Fruit fly (Drosophila melanogaster) whole organism, embryonic: ENCODE data around the gene Dcps.

Experiments
- ATbp ChIP-seq: fragments of 200-800 bp; sonication (Bioruptor generic); optimal IDR thresholded peaks from 2 replicates; lab custom pipeline; 2017; ENCODE audit warnings: missing biosample characterization, mild to moderate bottlenecking, missing genetic modification characterization, missing genetic modification reagents
- Atf6 ChIP-seq: fragments of 200-800 bp; sonication (Bioruptor generic); IDR thresholded peaks from 2 replicates; pipeline ENCODE4 v1.3.6; 2022; ENCODE audit warnings: missing biosample characterization, missing genetic modification characterization
- Bgb ChIP-seq: fragments of 200-800 bp; sonication (Bioruptor generic); IDR thresholded peaks from 2 replicates; pipeline ENCODE4 v1.3.6; 2022; ENCODE audit warnings: missing biosample characterization, missing genetic modification characterization; ENCODE audit not compliant: partially characterized antibody
- CG10321 ChIP-seq: fragments of 200-800 bp; sonication (Bioruptor generic); IDR thresholded peaks from 2 replicates; pipeline ENCODE4 v1.3.6; 2022; ENCODE audit warnings: missing biosample characterization, missing genetic modification characterization
- CG10979 ChIP-seq: fragments of 200-800 bp; sonication (Bioruptor generic); optimal IDR thresholded peaks from 2 replicates; lab custom pipeline; 2018; ENCODE audit warnings: missing biosample characterization, mild to moderate bottlenecking, missing genetic modification characterization, moderate library complexity
- CG11247 ChIP-seq: fragments of 200-800 bp; sonication (Bioruptor generic); IDR thresholded peaks from 2 replicates; pipeline ENCODE4 v1.3.6; 2022; ENCODE audit warnings: missing biosample characterization, missing genetic modification characterization
- CG11504 ChIP-seq: fragments of 200-800 bp; sonication (Bioruptor generic); optimal IDR thresholded peaks from 3 replicates; lab custom pipeline; 2019; ENCODE audit warnings: missing biosample characterization, mild to moderate bottlenecking, missing genetic modification characterization, moderate library complexity
- CG11696 ChIP-seq: fragments of 200-800 bp; sonication (Bioruptor generic); IDR thresholded peaks from 2 replicates; pipeline ENCODE4 v1.3.6; 2022; ENCODE audit warnings: missing biosample characterization, missing genetic modification characterization
- CG11723 ChIP-seq: fragments of 200-800 bp; sonication (Bioruptor generic); optimal IDR thresholded peaks from 2 replicates; lab custom pipeline; 2017; ENCODE audit warnings: missing biosample characterization, mild to moderate bottlenecking, missing genetic modification characterization
- CG12299 ChIP-seq: fragments of 200-800 bp; sonication (Bioruptor generic); optimal IDR thresholded peaks from 2 replicates; lab custom pipeline; 2018; ENCODE audit warnings: missing biosample characterization, mild to moderate bottlenecking, missing genetic modification characterization
- CG1233 ChIP-seq: fragments of 200-800 bp; sonication (Bioruptor generic); optimal IDR thresholded peaks from 4 replicates; lab custom pipeline; 2018; ENCODE audit warnings: missing biosample characterization, mild to moderate bottlenecking, missing genetic modification characterization
- CG13624 ChIP-seq: fragments of 200-800 bp; sonication (Bioruptor generic); optimal IDR thresholded peaks from 2 replicates; lab custom pipeline; 2016; ENCODE audit warnings: missing biosample characterization, missing genetic modification characterization
- CG15479 ChIP-seq: fragments of 200-800 bp; sonication (Bioruptor generic); optimal IDR thresholded peaks from 3 replicates; lab custom pipeline; 2019; ENCODE audit warnings: missing biosample characterization, mild to moderate bottlenecking, missing genetic modification characterization, moderate library complexity
- CG16779 ChIP-seq: fragments of 200-800 bp; sonication (Bioruptor generic); IDR thresholded peaks from 2 replicates; pipeline ENCODE4 v1.3.6; 2022; ENCODE audit warnings: missing biosample characterization, missing genetic modification characterization
- CG17612 ChIP-seq: fragments of 200-800 bp; sonication (Bioruptor generic); IDR thresholded peaks from 2 replicates; pipeline ENCODE4 v1.3.6; 2022; ENCODE audit warnings: missing biosample characterization, missing genetic modification characterization
- CG18262 ChIP-seq: fragments of 200-800 bp; optimal IDR thresholded peaks from 3 replicates; lab custom pipeline; 2019; ENCODE audit warnings: missing biosample characterization, mild to moderate bottlenecking, missing genetic modification characterization, moderate library complexity
- CG18764 ChIP-seq: fragments of 200-800 bp; sonication (Bioruptor generic); optimal IDR thresholded peaks from 3 replicates; lab custom pipeline; 2016; ENCODE audit warnings: missing biosample characterization, missing genetic modification characterization
- CG2199 ChIP-seq: fragments of 200-800 bp; sonication (Bioruptor generic); IDR thresholded peaks from 3 replicates; pipeline ENCODE4 v1.3.6; 2022; ENCODE audit warnings: missing biosample characterization, missing genetic modification characterization
- CG2889 ChIP-seq: fragments of 200-800 bp; sonication (Bioruptor generic); IDR thresholded peaks from 3 replicates; pipeline ENCODE4 v1.3.6; 2022; ENCODE audit warnings: missing biosample characterization, missing genetic modification characterization
- CG4820 ChIP-seq: fragments of 200-800 bp; sonication (Bioruptor generic); optimal IDR thresholded peaks from 3 replicates; lab custom pipeline; 2016; ENCODE audit warnings: missing biosample characterization, missing genetic modification characterization
- CG6689 ChIP-seq: fragments of 200-800 bp; sonication (Bioruptor generic); IDR thresholded peaks from 2 replicates; pipeline ENCODE4 v1.3.6; 2022; ENCODE audit warnings: missing biosample characterization, missing genetic modification characterization
- CG7372 ChIP-seq: fragments of 200-800 bp; sonication (Bioruptor generic); IDR thresholded peaks from 2 replicates; pipeline ENCODE4 v1.3.6; 2022; ENCODE audit warnings: missing biosample characterization, missing genetic modification characterization
- CG9727 ChIP-seq: fragments of 200-800 bp; sonication (Bioruptor generic); optimal IDR thresholded peaks from 3 replicates; lab custom pipeline; 2017; ENCODE audit warnings: missing biosample characterization, mild to moderate bottlenecking, missing genetic modification characterization
- CHES-1-like ChIP-seq: fragments of 200-800 bp; sonication (Bioruptor generic); optimal IDR thresholded peaks from 2 replicates; lab custom pipeline; 2016; ENCODE audit warnings: missing biosample characterization, missing genetic modification characterization
- HmgZ ChIP-seq: fragments of 200-800 bp; sonication (Bioruptor generic); optimal IDR thresholded peaks from 2 replicates; lab custom pipeline; 2018; ENCODE audit warnings: missing biosample characterization, mild to moderate bottlenecking, missing genetic modification characterization
- Jarid2 ChIP-seq: fragments of 200-800 bp; sonication (Bioruptor generic); optimal IDR thresholded peaks from 3 replicates; lab custom pipeline; 2017; ENCODE audit warnings: mild to moderate bottlenecking, missing biosample characterization, missing genetic modification reagents, missing genetic modification characterization
- Lpt ChIP-seq: fragments of >200 bp; optimal IDR thresholded peaks from 2 replicates; lab custom pipeline; 2018; ENCODE audit warnings: missing biosample characterization, missing genetic modification characterization
- NC2β ChIP-seq: fragments of 200-800 bp; sonication (Bioruptor generic); optimal IDR thresholded peaks from 2 replicates; lab custom pipeline; 2016; ENCODE audit warnings: missing biosample characterization, missing genetic modification characterization
- NFAT ChIP-seq: fragments of 200-800 bp; sonication (Bioruptor generic); IDR thresholded peaks from 2 replicates; pipeline ENCODE4 v1.3.6; 2022; ENCODE audit warnings: missing biosample characterization, missing genetic modification characterization
- Oaz ChIP-seq: fragments of 200-800 bp; sonication (Bioruptor generic); IDR thresholded peaks from 2 replicates; pipeline ENCODE4 v1.3.6; 2022; ENCODE audit warnings: missing biosample characterization, missing genetic modification characterization
- Poxn ChIP-seq: fragments of 200-800 bp; sonication (Bioruptor generic); IDR thresholded peaks from 2 replicates; pipeline ENCODE4 v1.3.6; 2022; ENCODE audit warnings: missing biosample characterization, missing genetic modification characterization
- Sin3A ChIP-seq: fragments of >200 bp; optimal IDR thresholded peaks from 2 replicates; lab custom pipeline; 2018
- Sry-δ ChIP-seq: fragments of 200-800 bp; sonication (Bioruptor generic); optimal IDR thresholded peaks from 2 replicates; lab custom pipeline; 2016; ENCODE audit warnings: missing biosample characterization, missing genetic modification characterization
- Xrp1 ChIP-seq: fragments of 200-800 bp; sonication (Bioruptor generic); IDR thresholded peaks from 2 replicates; pipeline ENCODE4 v1.3.6; 2022; ENCODE audit warnings: missing biosample characterization, missing genetic modification characterization
- ac ChIP-seq: fragments of 200-800 bp; sonication (Bioruptor generic); optimal IDR thresholded peaks from 3 replicates; lab custom pipeline; 2017; ENCODE audit warnings: missing biosample characterization, mild to moderate bottlenecking, missing genetic modification characterization
- ato ChIP-seq: fragments of 200-800 bp; sonication (Bioruptor generic); IDR thresholded peaks from 2 replicates; pipeline ENCODE4 v1.3.6; 2022; ENCODE audit warnings: missing biosample characterization, missing genetic modification characterization; ENCODE audit not compliant: partially characterized antibody
- esg ChIP-seq: fragments of 200-800 bp; sonication (Bioruptor generic); conservative IDR thresholded peaks from 2 replicates; pipeline ENCODE4 v1.3.6; 2022; ENCODE audit warnings: missing biosample characterization, missing genetic modification characterization
- eyg ChIP-seq: fragments of 200-800 bp; sonication (Bioruptor generic); optimal IDR thresholded peaks from 3 replicates; lab custom pipeline; 2016; ENCODE audit warnings: missing biosample characterization, missing genetic modification characterization
- fd102C ChIP-seq: fragments of 200-800 bp; sonication (Bioruptor generic); optimal IDR thresholded peaks from 2 replicates; lab custom pipeline; 2018; ENCODE audit warnings: missing biosample characterization, mild to moderate bottlenecking, missing genetic modification characterization, moderate library complexity
- fd64A ChIP-seq: fragments of 200-800 bp; sonication (Bioruptor generic); optimal IDR thresholded peaks from 3 replicates; lab custom pipeline; 2018; ENCODE audit warnings: missing biosample characterization, mild to moderate bottlenecking, missing genetic modification characterization
- fru ChIP-seq: fragments of >200 bp; optimal IDR thresholded peaks from 2 replicates; lab custom pipeline; 2017
- gce ChIP-seq: fragments of 200-800 bp; sonication (Bioruptor generic); IDR thresholded peaks from 3 replicates; pipeline ENCODE4 v1.3.6; 2022; ENCODE audit warnings: missing biosample characterization, missing genetic modification characterization
- gt ChIP-seq: fragments of 200-800 bp; sonication (Bioruptor generic); IDR thresholded peaks from 2 replicates; pipeline ENCODE4 v1.3.6; 2022; ENCODE audit warnings: missing biosample characterization, missing genetic modification characterization
- ind ChIP-seq: fragments of 200-800 bp; sonication (Bioruptor generic); optimal IDR thresholded peaks from 3 replicates; lab custom pipeline; 2016; ENCODE audit warnings: missing biosample characterization, missing genetic modification characterization
- row ChIP-seq: fragments of 200-800 bp; sonication (Bioruptor generic); IDR thresholded peaks from 3 replicates; pipeline ENCODE4 v1.3.6; 2022; ENCODE audit warnings: missing biosample characterization, missing genetic modification characterization
- sisA ChIP-seq: fragments of 200-800 bp; sonication (Bioruptor generic); IDR thresholded peaks from 2 replicates; pipeline ENCODE4 v1.3.6; 2022; ENCODE audit warnings: missing biosample characterization, missing genetic modification characterization
- slbo ChIP-seq: fragments of 200-800 bp; sonication (Bioruptor generic); IDR thresholded peaks from 2 replicates; pipeline ENCODE4 v1.3.6; 2022; ENCODE audit warnings: missing biosample characterization, missing genetic modification characterization
- slp2 ChIP-seq: fragments of 200-800 bp; sonication (Bioruptor generic); optimal IDR thresholded peaks from 2 replicates; lab custom pipeline; 2016; ENCODE audit warnings: missing biosample characterization, missing genetic modification characterization
- stc ChIP-seq: fragments of 200-800 bp; sonication (Bioruptor generic); IDR thresholded peaks from 2 replicates; pipeline ENCODE4 v1.3.6; 2022; ENCODE audit warnings: missing biosample characterization, missing genetic modification characterization
- toy ChIP-seq: fragments of 200-800 bp; sonication (Bioruptor generic); IDR thresholded peaks from 2 replicates; pipeline ENCODE4 v1.3.6; 2022; ENCODE audit warnings: missing biosample characterization, missing genetic modification characterization
- ttk ChIP-seq: fragments of 200-800 bp; sonication (Bioruptor generic); IDR thresholded peaks from 2 replicates; pipeline ENCODE4 v2.1.2; 2022; ENCODE audit warnings: missing biosample characterization, missing genetic modification characterization
- vvl ChIP-seq: fragments of 200-800 bp; sonication (Bioruptor generic); IDR thresholded peaks from 2 replicates; pipeline ENCODE4 v1.3.6; 2022; ENCODE audit warnings: missing biosample characterization, missing genetic modification characterization
- wdn ChIP-seq: fragments of 200-800 bp; sonication (Bioruptor generic); IDR thresholded peaks from 2 replicates; pipeline ENCODE4 v1.3.6; 2022; ENCODE audit warnings: missing biosample characterization, missing genetic modification characterization

Dcps gene

dm6 chr3R:5791497-5791896 is 36.9 kb upstream of the Dcps start, which contains the start of gene Hpf1 (continued):
- TF ChIP-seq Oaz (GFP tag; lab: Robert Waterston, UW): peak; percentile 96
- TF ChIP-seq Jarid2: peak; percentile 84
- peak; percentile 93 for TF ChIP-seq fd64A (GFP tag; lab: Kevin White, UChicago)
- peak; percentile 90 for TF ChIP-seq CG11696 (GFP tag; lab: Robert Waterston, UW)
- peak; percentile 95 for TF ChIP-seq gce
- TF ChIP-seq Bgb (GFP tag; lab: Robert Waterston, UW): 0 out of 2 replicates have a peak, but pooled peaks have one; percentile 16
- peak; percentile 96 for TF ChIP-seq CG2889 (GFP tag; lab: Robert Waterston, UW)
- TF ChIP-seq CG6689: peak; percentile 98
- TF ChIP-seq sisA (GFP tag; lab: Robert Waterston, UW): peak; percentile 98
- peak; percentile 98 for TF ChIP-seq vvl (GFP tag; lab: Robert Waterston, UW)
- peak; percentile 97 for TF ChIP-seq CG1233 (GFP tag; lab: Kevin White, UChicago)
- TF ChIP-seq Poxn (GFP tag; lab: Robert Waterston, UW): peak; percentile 95
- peak; percentile 96 for TF ChIP-seq CG16779 (GFP tag; lab: Robert Waterston, UW)
- TF ChIP-seq row: peak; percentile 99
- TF ChIP-seq ac (GFP tag; lab: Kevin White, UChicago): peak; percentile 86
- TF ChIP-seq gt: peak; percentile 91
- peak; percentile 98 for TF ChIP-seq esg (GFP tag; lab: Robert Waterston, UW)
- peak; percentile 95 for TF ChIP-seq ATbp (GFP tag; lab: Kevin White, UChicago)
- peak; percentile 96 for TF ChIP-seq stc (GFP tag; lab: Robert Waterston, UW)
- peak; percentile 93 for TF ChIP-seq toy (GFP tag; lab: Robert Waterston, UW)
- TF ChIP-seq wdn: peak; percentile 97
- peak; percentile 98 for TF ChIP-seq CG7372 (GFP tag; lab: Robert Waterston, UW)
- peak; percentile 98 for TF ChIP-seq NC2β (GFP tag; lab: Kevin White, UChicago)
- TF ChIP-seq Sry-δ: peak; percentile 81
- TF ChIP-seq CG18764 (GFP tag; lab: Kevin White, UChicago): peak; percentile 97
- peak; percentile 98 for TF ChIP-seq CG10979 (tag; lab: Kevin White, UChicago)
- TF ChIP-seq Sin3A (lab: Kevin White, UChicago): no peak
- TF ChIP-seq CG11723: peak; percentile 95
- peak; percentile 97 for TF ChIP-seq CG11504 (tag; lab: Kevin White, UChicago)
- TF ChIP-seq CG18262 (tag; lab: Kevin White, UChicago): peak; percentile 98
- peak; percentile 85; the same call in 2 of the 3 replicates for TF ChIP-seq CG2199 (GFP tag; lab: Robert Waterston, UW)
- peak; percentile 99 for TF ChIP-seq Xrp1 (GFP tag; lab: Robert Waterston, UW)
- TF ChIP-seq Lpt (GFP tag; lab: Kevin White, UChicago): no peak
- TF ChIP-seq ttk: peak; percentile 94
- peak; percentile 97 for TF ChIP-seq NFAT
- peak; percentile 99 for TF ChIP-seq CHES-1-like
- TF ChIP-seq CG4820 (GFP tag; lab: Kevin White, UChicago): peak; percentile 97
- TF ChIP-seq CG10321 (GFP tag; lab: Robert Waterston, UW): peak; percentile 80; the same call in 1 of the 2 replicates
- TF ChIP-seq fd102C: peak; percentile 63
- TF ChIP-seq slbo (GFP tag; lab: Robert Waterston, UW): peak; percentile 99
- TF ChIP-seq CG12299: peak; percentile 97
- TF ChIP-seq slp2 (GFP tag; lab: Kevin White, UChicago): peak; percentile 96
- peak; percentile 99 for TF ChIP-seq CG13624 (GFP tag; lab: Kevin White, UChicago)
- TF ChIP-seq HmgZ (tag; lab: Kevin White, UChicago): peak; percentile 99
- TF ChIP-seq CG15479 (GFP tag; lab: Kevin White, UChicago): peak; percentile 73
- TF ChIP-seq ato (GFP tag; lab: Robert Waterston, UW): no peak
- TF ChIP-seq CG11247 (GFP tag; lab: Robert Waterston, UW): peak; percentile 97
- peak; percentile 98 for TF ChIP-seq CG9727 (GFP tag; lab: Kevin White, UChicago)
- TF ChIP-seq eyg (GFP tag; lab: Kevin White, UChicago): peak; percentile 98
- no peak for TF ChIP-seq fru (lab: Kevin White, UChicago)
- TF ChIP-seq Atf6 (GFP tag; lab: Robert Waterston, UW): peak; percentile 98
- peak; percentile 95 for TF ChIP-seq CG17612 (GFP tag; lab: Robert Waterston, UW)
- peak; percentile 99 for TF ChIP-seq ind (GFP tag; lab: Kevin White, UChicago)
